Worm (Caenorhabditis elegans) whole organism, mixed stage, embryonic: ENCODE results near the gene vps-35.

Experiments used
- bed-3 ChIP-seq: fragments of 200-800 bp; sonication (Bioruptor generic); optimal IDR thresholded peaks from 3 replicates; lab custom pipeline; 2018; ENCODE audit warnings: mild to moderate bottlenecking, missing genetic modification characterization, moderate library complexity, missing compliant biosample characterization
- blmp-1 ChIP-seq: fragments of 150-350 bp; optimal IDR thresholded peaks from 2 replicates; lab custom pipeline; 2014; ENCODE audit warnings: missing biosample characterization, missing genetic modification characterization
- ceh-39 ChIP-seq: fragments of 150-350 bp; optimal IDR thresholded peaks from 2 replicates; lab custom pipeline; 2014; ENCODE audit warnings: missing biosample characterization, missing genetic modification characterization
- ceh-43 ChIP-seq: fragments of 200-800 bp; sonication (Bioruptor generic); optimal IDR thresholded peaks from 2 replicates; lab custom pipeline; 2018; ENCODE audit warnings: mild to moderate bottlenecking, missing genetic modification characterization, moderate library complexity, missing compliant biosample characterization
- ceh-83 ChIP-seq: fragments of 200-800 bp; sonication (Bioruptor generic); optimal IDR thresholded peaks from 2 replicates; lab custom pipeline; 2018; ENCODE audit warnings: mild to moderate bottlenecking, missing genetic modification characterization, missing compliant biosample characterization
- ces-1 ChIP-seq: fragments of 150-350 bp; optimal IDR thresholded peaks from 2 replicates; lab custom pipeline; 2014; ENCODE audit warnings: missing biosample characterization, missing genetic modification reagents, missing genetic modification characterization
- cnd-1 ChIP-seq: fragments of 200-800 bp; sonication (Bioruptor generic); optimal IDR thresholded peaks from 2 replicates; lab custom pipeline; 2018; ENCODE audit warnings: mild to moderate bottlenecking, missing genetic modification characterization, missing compliant biosample characterization
- elt-3 ChIP-seq: fragments of 150-350 bp; optimal IDR thresholded peaks from 2 replicates; lab custom pipeline; 2014; ENCODE audit warnings: missing biosample characterization, missing genetic modification characterization
- flh-1 ChIP-seq: fragments of 200-800 bp; sonication (Bioruptor generic); optimal IDR thresholded peaks from 2 replicates; lab custom pipeline; 2018; ENCODE audit warnings: mild to moderate bottlenecking, missing genetic modification characterization, moderate library complexity, missing compliant biosample characterization
- ham-2 ChIP-seq: fragments of 200-800 bp; sonication (Bioruptor generic); optimal IDR thresholded peaks from 2 replicates; lab custom pipeline; 2018; ENCODE audit warnings: mild to moderate bottlenecking, missing genetic modification characterization, missing compliant biosample characterization
- hlh-1 ChIP-seq: fragments of 150-350 bp; optimal IDR thresholded peaks from 2 replicates; lab custom pipeline; 2014; ENCODE audit warnings: missing biosample characterization, missing genetic modification reagents, missing genetic modification characterization
- lin-13 ChIP-seq: fragments of 150-350 bp; optimal IDR thresholded peaks from 2 replicates; lab custom pipeline; 2014; ENCODE audit warnings: missing biosample characterization, missing genetic modification characterization
- lin-32 ChIP-seq: fragments of 200-800 bp; sonication (Bioruptor generic); optimal IDR thresholded peaks from 2 replicates; lab custom pipeline; 2018; ENCODE audit warnings: mild to moderate bottlenecking, missing genetic modification characterization, missing compliant biosample characterization
- lsy-2 ChIP-seq: fragments of 150-350 bp; optimal IDR thresholded peaks from 2 replicates; lab custom pipeline; 2014; ENCODE audit warnings: missing biosample characterization, missing genetic modification characterization
- mab-5 ChIP-seq: fragments of 150-350 bp; optimal IDR thresholded peaks from 2 replicates; lab custom pipeline; 2014; ENCODE audit warnings: missing biosample characterization, missing genetic modification characterization
- mep-1 ChIP-seq: fragments of 150-350 bp; optimal IDR thresholded peaks from 2 replicates; lab custom pipeline; 2017; ENCODE audit warnings: missing biosample characterization, missing genetic modification reagents, missing genetic modification characterization, inconsistent platforms
- mls-2 ChIP-seq: sonication (generic microtip); optimal IDR thresholded peaks from 2 replicates; lab custom pipeline; 2016; ENCODE audit warnings: mild to moderate bottlenecking, missing genetic modification characterization, moderate library complexity, missing compliant biosample characterization
- nhr-12 ChIP-seq: fragments of 150-350 bp; optimal IDR thresholded peaks from 2 replicates; lab custom pipeline; 2014; ENCODE audit warnings: missing biosample characterization, missing genetic modification characterization
- nhr-2 ChIP-seq: fragments of 150-350 bp; optimal IDR thresholded peaks from 2 replicates; lab custom pipeline; 2014; ENCODE audit warnings: missing biosample characterization, missing genetic modification characterization
- nhr-237 ChIP-seq: fragments of 150-350 bp; optimal IDR thresholded peaks from 2 replicates; lab custom pipeline; 2014; ENCODE audit warnings: missing biosample characterization, missing genetic modification characterization
- nhr-28 ChIP-seq: fragments of 150-350 bp; optimal IDR thresholded peaks from 2 replicates; lab custom pipeline; 2014; ENCODE audit warnings: missing biosample characterization, missing genetic modification characterization
- nhr-76 ChIP-seq: sonication (generic microtip); optimal IDR thresholded peaks from 2 replicates; lab custom pipeline; 2017; ENCODE audit warnings: missing biosample characterization, missing genetic modification characterization
- pha-4 ChIP-seq: fragments of 150-350 bp; optimal IDR thresholded peaks from 2 replicates; lab custom pipeline; 2018; ENCODE audit warnings: missing biosample characterization, missing genetic modification reagents, missing genetic modification characterization
- sptf-1 ChIP-seq: sonication (generic microtip); optimal IDR thresholded peaks from 2 replicates; lab custom pipeline; 2017; ENCODE audit warnings: mild to moderate bottlenecking, missing genetic modification characterization, moderate library complexity, missing compliant biosample characterization
- unc-120 ChIP-seq: sonication (generic microtip); optimal IDR thresholded peaks from 2 replicates; lab custom pipeline; 2017; ENCODE audit warnings: missing genetic modification characterization, missing compliant biosample characterization; ENCODE audit not compliant: poor library complexity, severe bottlenecking
- unc-39 ChIP-seq: fragments of 150-350 bp; optimal IDR thresholded peaks from 2 replicates; lab custom pipeline; 2014; ENCODE audit warnings: missing biosample characterization, missing genetic modification characterization
- unc-62 ChIP-seq: fragments of 150-350 bp; optimal IDR thresholded peaks from 2 replicates; lab custom pipeline; 2014; ENCODE audit warnings: missing biosample characterization, missing genetic modification reagents, missing genetic modification characterization
- zip-8 ChIP-seq: fragments of 150-350 bp; optimal IDR thresholded peaks from 2 replicates; lab custom pipeline; 2014; ENCODE audit warnings: missing biosample characterization, missing genetic modification characterization

vps-35 gene

DNA sequence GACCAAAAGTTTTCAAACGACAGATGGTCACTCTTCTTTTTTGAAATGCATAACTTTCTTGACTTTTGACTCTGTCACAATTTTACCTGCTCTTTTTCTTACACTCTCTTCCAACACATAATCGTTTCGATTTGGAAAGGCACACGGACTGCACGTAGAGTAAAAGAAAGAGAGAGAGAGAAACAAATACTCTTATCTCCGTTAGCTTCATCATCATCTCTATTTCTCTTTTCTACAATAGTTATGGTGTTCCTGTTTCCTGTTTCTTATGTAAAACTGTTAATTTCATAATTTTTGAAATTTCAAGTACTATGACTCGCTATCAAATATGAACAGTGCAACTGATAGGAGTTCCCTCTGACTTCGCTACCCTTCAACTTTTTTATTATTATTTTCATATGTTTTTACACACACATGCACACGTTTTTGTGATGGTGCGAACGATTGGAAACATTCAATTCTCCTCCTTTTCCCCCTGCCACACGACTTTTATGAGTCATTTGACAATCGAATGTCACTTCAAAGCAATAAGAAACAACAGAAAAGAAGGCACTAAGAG is 22.6 kb downstream of the vps-35 start:
- TF ChIP-seq nhr-237 (tag; lab: Kevin White, UChicago) (no peak), unc-120 (no peak), ceh-39 (no peak), cnd-1 (tag; lab: Kevin White, UChicago) (no peak), elt-3 (tag; lab: Kevin White, UChicago) (no peak), mep-1 (no peak), hlh-1 (tag; lab: Kevin White, UChicago) (no peak)

DNA sequence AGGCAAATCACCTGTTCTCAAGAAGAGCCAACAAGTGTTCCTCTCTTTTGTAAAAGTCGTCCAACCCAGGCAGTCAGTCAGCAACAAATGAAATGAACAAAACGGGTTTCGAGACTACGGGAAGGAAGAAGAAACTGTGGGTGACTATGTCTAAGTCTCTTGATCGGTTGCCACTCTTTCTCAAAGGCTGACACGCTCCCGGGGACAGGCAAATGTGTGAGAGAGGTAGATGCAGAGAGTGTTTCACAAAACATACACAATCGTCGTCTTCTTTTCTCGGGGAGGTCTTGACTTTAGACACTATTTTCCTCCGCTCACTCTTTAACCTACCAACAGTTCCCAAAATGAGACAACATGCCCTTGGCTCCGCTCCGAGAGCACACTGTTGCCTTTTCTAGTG is 23.5 kb downstream of the vps-35 start:
- TF ChIP-seq nhr-237 (tag; lab: Kevin White, UChicago) (peak; percentile 27), mls-2 (tag; lab: Kevin White, UChicago) (no peak), lin-13 (tag; lab: Kevin White, UChicago) (no peak), ceh-83 (GFP tag; lab: Kevin White, UChicago) (no peak)

DNA sequence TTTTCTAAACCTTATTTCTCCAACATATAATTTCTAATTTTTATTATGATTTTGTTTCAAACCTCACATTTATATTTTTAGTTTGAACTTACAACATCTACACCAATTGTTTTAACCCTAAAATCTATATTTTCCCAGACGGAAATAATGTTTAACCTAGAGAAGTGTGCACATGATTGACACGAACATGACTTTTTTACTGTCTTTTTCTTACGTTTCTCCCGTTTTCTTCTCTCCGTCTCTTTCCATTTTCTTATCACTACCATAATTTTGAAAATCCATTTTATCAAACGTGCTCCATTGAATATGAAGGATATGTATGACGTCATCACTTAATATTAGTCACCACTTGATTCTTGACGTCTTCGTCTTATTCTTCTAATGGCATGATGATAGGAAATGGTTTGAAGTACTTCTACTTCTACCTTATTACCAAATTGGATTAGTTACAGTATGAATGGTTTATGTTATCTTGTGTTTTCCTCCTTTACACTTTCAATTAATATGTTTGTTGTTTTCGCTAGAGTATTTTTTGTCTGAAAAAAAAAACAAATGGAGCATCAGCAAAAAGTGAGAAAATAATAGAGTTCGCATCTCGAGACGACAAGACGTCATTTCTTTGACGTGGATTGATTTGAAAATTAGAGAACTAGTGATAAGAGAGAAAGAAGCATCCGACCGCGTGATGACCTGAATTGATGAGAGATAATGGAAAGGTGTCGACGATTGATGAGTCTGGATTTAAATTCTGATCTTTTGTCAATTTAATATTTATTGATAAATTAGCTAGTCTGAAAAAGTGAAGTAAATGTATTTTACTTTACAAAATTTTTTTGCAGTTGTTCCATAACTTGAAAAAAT is 24.5 kb downstream of the vps-35 start:
- TF ChIP-seq ceh-43, result no peak
- TF ChIP-seq zip-8 (tag; lab: Kevin White, UChicago), result peak; percentile 79
- TF ChIP-seq nhr-28 (tag; lab: Kevin White, UChicago), result no peak
- peak; percentile 97 for TF ChIP-seq unc-62 (GFP tag; lab: Kevin White, UChicago)
- TF ChIP-seq, all 35 proteins: peak for 2

DNA sequence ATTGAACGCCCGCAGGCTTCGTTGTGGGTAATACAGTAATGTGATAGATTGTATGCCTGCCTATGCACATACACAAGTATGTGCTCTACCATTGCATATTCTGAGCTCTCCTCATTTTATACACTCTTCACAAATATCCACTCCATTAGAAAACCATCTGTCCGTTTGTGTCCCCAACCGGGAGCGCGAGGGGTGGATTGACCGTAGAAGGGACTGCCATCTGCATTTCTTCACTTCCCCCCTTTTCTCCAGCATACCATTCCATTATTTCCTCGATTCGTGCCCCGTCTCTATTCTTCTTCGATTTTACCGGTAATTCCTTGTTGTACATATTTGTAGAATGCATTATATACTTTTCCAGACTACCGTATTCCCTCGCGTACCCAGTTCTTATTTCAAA is 25.5 kb downstream of the vps-35 start:
- TF ChIP-seq zip-8 (tag; lab: Kevin White, UChicago), result no peak
- peak; percentile 94 for TF ChIP-seq nhr-2
- TF ChIP-seq lin-32 (GFP tag; lab: Kevin White, UChicago), result peak; percentile 63
- TF ChIP-seq cnd-1 (tag; lab: Kevin White, UChicago), result peak; percentile 72
- TF ChIP-seq nhr-12 (tag; lab: Kevin White, UChicago), result no peak
- peak; percentile 27 for TF ChIP-seq mls-2 (tag; lab: Kevin White, UChicago)
- peak; percentile 24 for TF ChIP-seq sptf-1
- no peak for TF ChIP-seq lsy-2
- TF ChIP-seq bed-3 (GFP tag; lab: Kevin White, UChicago), result no peak

DNA sequence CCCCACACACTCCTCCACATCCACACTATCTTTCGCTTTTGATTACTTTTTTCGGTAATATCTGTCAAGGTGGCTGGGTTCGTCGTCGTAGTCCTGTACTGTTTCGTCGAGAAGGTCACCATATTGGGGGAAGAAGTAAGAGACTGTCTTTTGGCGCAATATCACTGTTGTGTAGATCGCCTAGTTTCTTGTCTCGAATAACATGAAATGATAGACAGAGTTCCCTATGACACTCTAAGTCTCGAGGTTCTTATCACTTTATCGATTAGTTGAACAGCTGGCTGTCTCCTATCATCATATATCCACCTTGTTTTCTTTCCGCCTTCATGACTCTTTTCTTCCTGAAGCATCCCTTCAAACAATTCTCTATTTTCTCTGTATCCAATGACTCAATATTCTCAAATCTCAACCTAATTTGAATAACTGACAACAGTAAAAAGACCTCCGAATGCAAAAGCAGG is 26.4 kb downstream of the vps-35 start:
- no peak for TF ChIP-seq nhr-2
- TF ChIP-seq flh-1 (GFP tag; lab: Kevin White, UChicago), result no peak
- TF ChIP-seq ham-2 (GFP tag; lab: Kevin White, UChicago), result no peak
- TF ChIP-seq unc-62 (GFP tag; lab: Kevin White, UChicago), result peak; percentile 70
- no peak for TF ChIP-seq unc-39 (tag; lab: Kevin White, UChicago)
- peak; percentile 63 for TF ChIP-seq hlh-1 (tag; lab: Kevin White, UChicago)
- TF ChIP-seq mab-5 (tag; lab: Kevin White, UChicago), result no peak
- no peak for TF ChIP-seq zip-8 (tag; lab: Kevin White, UChicago)
- TF ChIP-seq nhr-28 (tag; lab: Kevin White, UChicago), result no peak
- no peak for TF ChIP-seq nhr-12 (tag; lab: Kevin White, UChicago)

- TF ChIP-seq nhr-76 (tag; lab: Kevin White, UChicago) (no peak), nhr-28 (tag; lab: Kevin White, UChicago) (no peak), ces-1 (no peak), unc-39 (tag; lab: Kevin White, UChicago) (no peak), nhr-12 (tag; lab: Kevin White, UChicago) (no peak), lin-13 (tag; lab: Kevin White, UChicago) (no peak), ceh-43 (no peak), sptf-1 (no peak), hlh-1 (tag; lab: Kevin White, UChicago) (no peak), blmp-1 (tag; lab: Kevin White, UChicago) (no peak), ham-2 (GFP tag; lab: Kevin White, UChicago) (no peak), pha-4 (no peak)
Observed at ce11 chrII:5936009-5936408, 28.4 kb downstream of the vps-35 start.
